Fruit fly (Drosophila melanogaster): ENCODE results near the gene HIP.

HIP gene

DNA sequence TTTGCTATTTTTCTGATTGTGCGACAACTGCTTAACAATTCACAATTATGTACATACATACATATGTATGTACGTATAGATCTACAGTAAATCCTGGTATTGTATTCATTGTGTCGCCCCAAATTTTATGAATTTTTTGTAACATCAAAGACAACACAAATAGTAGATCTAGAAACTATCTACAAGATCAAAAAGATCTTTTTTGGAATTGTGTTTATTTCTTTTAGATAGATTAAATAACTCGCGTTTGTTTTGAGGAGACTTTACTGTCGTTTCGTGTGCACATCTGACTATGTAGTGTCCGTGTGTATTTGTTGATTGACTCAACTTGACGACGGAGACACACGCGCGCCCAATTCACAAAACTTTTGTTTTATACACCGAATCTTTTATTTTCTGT is 24.7 kb upstream of the HIP start (continued):
- TF ChIP-seq CG10366 (GFP tag; IDR thresholded peaks at IDR 0.05) (peak; percentile 89), CG12659 (GFP tag; optimal IDR thresholded peaks at IDR 0.05) (peak; percentile 94), CG4328 (GFP tag; optimal IDR thresholded peaks at IDR 0.05) (peak; percentile 73), CG17359 (tag; optimal IDR thresholded peaks at IDR 0.05) (peak; percentile 89), toy (GFP tag; IDR thresholded peaks at IDR 0.05) (peak; percentile 87), ato (GFP tag; IDR thresholded peaks at IDR 0.05; ENCODE audit: partially characterized antibody) (no peak), nerfin-2 (GFP tag; IDR thresholded peaks at IDR 0.05; ENCODE audit: partially characterized antibody) (no peak), CG43689 (GFP tag; IDR thresholded peaks at IDR 0.05) (no peak; the same call in 1 of the 2 replicates), CG2120 (GFP tag; optimal IDR thresholded peaks at IDR 0.05) (peak; percentile 98), CG1233 (GFP tag; optimal IDR thresholded peaks at IDR 0.05) (peak; percentile 87), CG17385 (GFP tag; optimal IDR thresholded peaks at IDR 0.05) (peak; percentile 89), gce (GFP tag; IDR thresholded peaks at IDR 0.05) (peak; percentile 71; the same call in 1 of the 3 replicates), CG12219 (GFP tag; optimal IDR thresholded peaks at IDR 0.05) (peak; percentile 84), org-1 (GFP tag; optimal IDR thresholded peaks at IDR 0.05) (peak; percentile 83), fd3F (GFP tag; optimal IDR thresholded peaks at IDR 0.05) (peak; percentile 93), CG17568 (GFP tag; optimal IDR thresholded peaks at IDR 0.05) (peak; percentile 83), CG12744 (GFP tag; optimal IDR thresholded peaks at IDR 0.05) (peak; percentile 87), CG13424 (tag; optimal IDR thresholded peaks at IDR 0.05) (peak; percentile 91), CG10431 (GFP tag; optimal IDR thresholded peaks at IDR 0.05) (no peak), MESR4 (GFP tag; optimal IDR thresholded peaks at IDR 0.05) (peak; percentile 27), CG15601 (tag; optimal IDR thresholded peaks at IDR 0.05) (no peak), CG2129 (GFP tag; IDR thresholded peaks at IDR 0.05; ENCODE audit: partially characterized antibody) (no peak), odd (GFP tag; optimal IDR thresholded peaks at IDR 0.05) (peak; percentile 79), Jarid2 (GFP tag; optimal IDR thresholded peaks at IDR 0.05) (peak; percentile 56), Abd-B (GFP tag; optimal IDR thresholded peaks at IDR 0.05) (peak; percentile 80), CG12104 (GFP tag; optimal IDR thresholded peaks at IDR 0.05) (peak; percentile 79), CG2875 (GFP tag; optimal IDR thresholded peaks at IDR 0.05) (no peak), lilli (GFP tag; optimal IDR thresholded peaks at IDR 0.05) (peak; percentile 94), Adf1 (GFP tag; IDR thresholded peaks at IDR 0.05) (peak; percentile 79), lov (optimal IDR thresholded peaks at IDR 0.05) (no peak), lov (GFP tag; IDR thresholded peaks at IDR 0.05) (no peak), CG14965 (GFP tag; optimal IDR thresholded peaks at IDR 0.05; ENCODE audit: borderline replicate concordance) (peak; percentile 17), CG13296 (GFP tag; optimal IDR thresholded peaks at IDR 0.05) (peak; percentile 94), z (GFP tag; IDR thresholded peaks at IDR 0.05) (no peak), bsh (GFP tag; optimal IDR thresholded peaks at IDR 0.05) (peak in 1 of 2 experiments; percentile 79), gfzf (GFP tag; optimal IDR thresholded peaks at IDR 0.05) (no peak), kay (GFP tag; optimal IDR thresholded peaks at IDR 0.05) (peak; percentile 85), CHES-1-like (GFP tag; optimal IDR thresholded peaks at IDR 0.05) (peak; percentile 89), Tbp (GFP tag; optimal IDR thresholded peaks at IDR 0.05) (no peak), CG11093 (GFP tag; IDR thresholded peaks at IDR 0.05) (peak; percentile 80), knrl (GFP tag; IDR thresholded peaks at IDR 0.05; ENCODE audit: partially characterized antibody) (no peak), br (optimal IDR thresholded peaks at IDR 0.05) (no peak), CG18476 (GFP tag; optimal IDR thresholded peaks at IDR 0.05) (peak; percentile 79), CG9932 (GFP tag; IDR thresholded peaks at IDR 0.05) (peak; percentile 97), Fer2 (tag; optimal IDR thresholded peaks at IDR 0.05) (peak; percentile 91), CG5245 (GFP tag; optimal IDR thresholded peaks at IDR 0.05) (peak; percentile 76), shn (GFP tag; optimal IDR thresholded peaks at IDR 0.05) (peak; percentile 84), CG16815 (GFP tag; optimal IDR thresholded peaks at IDR 0.05) (peak; percentile 79), Optix (GFP tag; IDR thresholded peaks at IDR 0.05) (0 out of 3 replicates have a peak, but pooled peaks have one; percentile 13), phol (tag; optimal IDR thresholded peaks at IDR 0.05) (peak; percentile 80), CG7372 (GFP tag; IDR thresholded peaks at IDR 0.05) (peak; percentile 94)
